Fruit fly (Drosophila melanogaster): ENCODE data around the gene TM9SF2.

TM9SF2 gene

DNA sequence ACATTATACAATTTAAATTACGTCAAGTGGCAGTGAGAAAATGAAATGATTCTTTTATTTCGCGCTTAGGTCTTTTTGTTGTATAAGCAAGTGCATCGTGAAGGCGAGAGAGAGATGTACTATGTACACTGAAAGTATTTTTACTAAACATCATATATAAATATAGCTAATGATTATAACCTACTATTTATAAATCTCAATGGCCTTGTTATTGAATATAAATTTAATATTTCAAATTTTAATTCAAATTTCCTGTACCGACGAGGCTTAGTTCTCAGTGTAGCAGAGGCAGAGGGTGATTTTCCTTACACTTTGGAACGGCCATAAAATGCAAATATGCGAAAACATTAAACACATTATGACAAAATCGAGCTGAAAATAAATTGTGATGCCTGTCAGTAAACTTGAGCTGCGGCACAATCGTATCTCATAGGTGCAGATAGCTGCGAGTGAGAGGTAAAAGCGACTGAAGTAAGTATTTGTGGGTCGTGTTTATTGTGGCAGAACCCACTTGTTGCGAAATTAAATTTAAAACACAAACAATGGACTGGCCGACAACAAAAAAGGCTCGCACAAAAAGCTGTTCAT is 27.9 kb upstream of the TM9SF2 start (continued):
- TF ChIP-seq ranshi (GFP tag; IDR thresholded peaks at IDR 0.05) (0 out of 2 replicates have a peak, but pooled peaks have one; percentile 53), pzg (GFP tag; optimal IDR thresholded peaks at IDR 0.05) (no peak), CG4617 (GFP tag; optimal IDR thresholded peaks at IDR 0.05; ENCODE audit: borderline replicate concordance) (no peak), CG7357 (GFP tag; IDR thresholded peaks at IDR 0.05) (no peak), zfh2 (GFP tag; optimal IDR thresholded peaks at IDR 0.05) (no peak), Mad (GFP tag; optimal IDR thresholded peaks at IDR 0.05) (no peak), Fer2 (tag; optimal IDR thresholded peaks at IDR 0.05) (no peak), dpn (GFP tag; optimal IDR thresholded peaks at IDR 0.05) (peak in 1 of 2 experiments; percentile 16), CG11560 (tag; IDR thresholded peaks at IDR 0.05) (no peak), CG12942 (GFP tag; optimal IDR thresholded peaks at IDR 0.05) (peak; percentile 31), Ssrp (tag; optimal IDR thresholded peaks at IDR 0.05) (peak; percentile 17), Ets65A (GFP tag) (peak; percentile 89), grn (GFP tag; optimal IDR thresholded peaks at IDR 0.05) (no peak), CG31441 (GFP tag; IDR thresholded peaks at IDR 0.05) (no peak; the same call in 1 of the 2 replicates), Asciz (GFP tag; optimal IDR thresholded peaks at IDR 0.05) (no peak), Sox100B (GFP tag; optimal IDR thresholded peaks at IDR 0.05) (peak; percentile 40), CG10267 (tag; optimal IDR thresholded peaks at IDR 0.05) (peak; percentile 36), pita (GFP tag; optimal IDR thresholded peaks at IDR 0.05) (no peak), zf30C (GFP tag; optimal IDR thresholded peaks at IDR 0.05) (no peak), zen (tag; optimal IDR thresholded peaks at IDR 0.05) (peak; percentile 68), Sox102F (GFP tag; optimal IDR thresholded peaks at IDR 0.05) (peak; percentile 74), CG7963 (GFP tag; IDR thresholded peaks at IDR 0.05; ENCODE audit: partially characterized antibody) (no peak), Myb (GFP tag; optimal IDR thresholded peaks at IDR 0.05) (no peak), CG8290 (GFP tag; optimal IDR thresholded peaks at IDR 0.05) (no peak), CG8290 (tag; optimal IDR thresholded peaks at IDR 0.05) (no peak), CG9797 (GFP tag; optimal IDR thresholded peaks at IDR 0.05) (no peak), unpg (GFP tag; optimal IDR thresholded peaks at IDR 0.05) (peak; percentile 54), odd (GFP tag; optimal IDR thresholded peaks at IDR 0.05) (peak; percentile 2), CG17328 (GFP tag; IDR thresholded peaks at IDR 0.05) (peak; percentile 45; the same call in 1 of the 2 replicates), usp (GFP tag; optimal IDR thresholded peaks at IDR 0.05) (no peak), CG4328 (GFP tag; optimal IDR thresholded peaks at IDR 0.05) (no peak), CG13296 (GFP tag; optimal IDR thresholded peaks at IDR 0.05) (peak; percentile 3), CG8944 (GFP tag; optimal IDR thresholded peaks at IDR 0.05) (no peak), CG14860 (GFP tag; IDR thresholded peaks at IDR 0.05; ENCODE audit: partially characterized antibody) (no peak), CG10147 (GFP tag; optimal IDR thresholded peaks at IDR 0.05) (peak; percentile 22), Drgx (GFP tag; IDR thresholded peaks at IDR 0.05) (peak; percentile 81), CG6272 (GFP tag; IDR thresholded peaks at IDR 0.05) (no peak), CG15269 (tag; optimal IDR thresholded peaks at IDR 0.05) (peak; percentile 48), CG15514 (GFP tag; optimal IDR thresholded peaks at IDR 0.05) (peak; percentile 23), CG6254 (GFP tag; optimal IDR thresholded peaks at IDR 0.05) (peak; percentile 15), CG7372 (GFP tag; IDR thresholded peaks at IDR 0.05) (0 out of 2 replicates have a peak, but pooled peaks have one; percentile 30), esg (GFP tag; conservative IDR thresholded peaks at IDR 0.05) (peak; percentile 46), sob (GFP tag; IDR thresholded peaks at IDR 0.05) (0 out of 2 replicates have a peak, but pooled peaks have one; percentile 43), hkb (optimal IDR thresholded peaks at IDR 0.05) (no peak), hkb (GFP tag; IDR thresholded peaks at IDR 0.05) (0 out of 2 replicates have a peak, but pooled peaks have one; percentile 24), CG3281 (GFP tag; optimal IDR thresholded peaks at IDR 0.05) (peak; percentile 45), CG30431 (GFP tag; optimal IDR thresholded peaks at IDR 0.05) (peak; percentile 23), CG12071 (GFP tag; optimal IDR thresholded peaks at IDR 0.05) (no peak), sd (tag; optimal IDR thresholded peaks at IDR 0.05) (no peak), CG10209 (GFP tag; optimal IDR thresholded peaks at IDR 0.05) (peak; percentile 32)
